Fruit fly (Drosophila melanogaster) whole organism, embryonic: ENCODE measurements around the gene RfC4.

Experiments
- B-H2 ChIP-seq: fragments of 200-800 bp; sonication (Bioruptor generic); optimal IDR thresholded peaks from 2 replicates; lab custom pipeline; 2018; ENCODE audit warnings: missing biosample characterization, mild to moderate bottlenecking, missing genetic modification characterization
- CG11723 ChIP-seq: fragments of 200-800 bp; sonication (Bioruptor generic); optimal IDR thresholded peaks from 2 replicates; lab custom pipeline; 2017; ENCODE audit warnings: missing biosample characterization, mild to moderate bottlenecking, missing genetic modification characterization
- CG12391 ChIP-seq: fragments of 200-800 bp; sonication (Bioruptor generic); optimal IDR thresholded peaks from 3 replicates; lab custom pipeline; 2018; ENCODE audit warnings: missing biosample characterization, mild to moderate bottlenecking, missing genetic modification characterization, moderate library complexity
- CG12769 ChIP-seq: fragments of 200-800 bp; sonication (Bioruptor generic); optimal IDR thresholded peaks from 2 replicates; lab custom pipeline; 2019; ENCODE audit warnings: missing biosample characterization, mild to moderate bottlenecking, missing genetic modification characterization, moderate library complexity
- CG12942 ChIP-seq: fragments of 200-800 bp; sonication (Bioruptor generic); optimal IDR thresholded peaks from 3 replicates; lab custom pipeline; 2016; ENCODE audit warnings: missing biosample characterization, missing genetic modification characterization
- CG13287 ChIP-seq: fragments of 200-800 bp; sonication (Bioruptor generic); IDR thresholded peaks from 2 replicates; pipeline ENCODE4 v1.3.6; 2022; ENCODE audit warnings: missing biosample characterization, missing genetic modification characterization; ENCODE audit not compliant: partially characterized antibody
- CG13894 ChIP-seq: fragments of 200-800 bp; sonication (Bioruptor generic); optimal IDR thresholded peaks from 3 replicates; lab custom pipeline; 2018; ENCODE audit warnings: missing biosample characterization, mild to moderate bottlenecking, missing genetic modification characterization, moderate library complexity
- CG17802 ChIP-seq: fragments of 200-800 bp; sonication (Bioruptor generic); optimal IDR thresholded peaks from 2 replicates; lab custom pipeline; 2018; ENCODE audit warnings: missing biosample characterization, mild to moderate bottlenecking, missing genetic modification characterization, moderate library complexity
- CG2202 ChIP-seq: fragments of 200-800 bp; sonication (Bioruptor generic); optimal IDR thresholded peaks from 2 replicates; lab custom pipeline; 2018; ENCODE audit warnings: missing biosample characterization, mild to moderate bottlenecking, missing genetic modification characterization
- CG2712 ChIP-seq: fragments of 200-800 bp; optimal IDR thresholded peaks from 3 replicates; lab custom pipeline; 2019; ENCODE audit warnings: missing biosample characterization, mild to moderate bottlenecking, missing genetic modification characterization, moderate library complexity
- CG33557 ChIP-seq: fragments of 200-800 bp; sonication (Bioruptor generic); optimal IDR thresholded peaks from 2 replicates; lab custom pipeline; 2019; ENCODE audit warnings: missing biosample characterization, mild to moderate bottlenecking, missing genetic modification characterization, moderate library complexity
- CG34224 ChIP-seq: fragments of 200-800 bp; sonication (Bioruptor generic); IDR thresholded peaks from 3 replicates; pipeline ENCODE4 v1.3.6; 2022; ENCODE audit warnings: missing biosample characterization, missing genetic modification characterization; ENCODE audit not compliant: partially characterized antibody
- CG3995 ChIP-seq: fragments of 200-800 bp; sonication (Bioruptor generic); optimal IDR thresholded peaks from 3 replicates; lab custom pipeline; 2016; ENCODE audit warnings: missing biosample characterization, missing genetic modification characterization
- CG4404 ChIP-seq: fragments of 200-800 bp; sonication (Bioruptor generic); IDR thresholded peaks from 2 replicates; pipeline ENCODE4 v1.3.6; 2022; ENCODE audit warnings: missing biosample characterization, missing genetic modification characterization
- CG8765 ChIP-seq: fragments of 200-800 bp; sonication (Bioruptor generic); IDR thresholded peaks from 2 replicates; pipeline ENCODE4 v1.3.6; 2022; ENCODE audit warnings: missing biosample characterization, missing genetic modification characterization
- CG8924 ChIP-seq: fragments of 200-800 bp; optimal IDR thresholded peaks from 3 replicates; lab custom pipeline; 2019; ENCODE audit warnings: missing biosample characterization, mild to moderate bottlenecking, missing genetic modification characterization, moderate library complexity
- CG9876 ChIP-seq: fragments of 200-800 bp; sonication (Bioruptor generic); optimal IDR thresholded peaks from 2 replicates; lab custom pipeline; 2016; ENCODE audit warnings: missing biosample characterization, missing genetic modification characterization
- Chrac-16 ChIP-seq: fragments of 200-800 bp; sonication (Bioruptor generic); optimal IDR thresholded peaks from 3 replicates; lab custom pipeline; 2016; ENCODE audit warnings: missing biosample characterization, missing genetic modification characterization
- Deaf1 ChIP-seq: fragments of 200-800 bp; optimal IDR thresholded peaks from 3 replicates; lab custom pipeline; 2019; ENCODE audit warnings: missing biosample characterization, mild to moderate bottlenecking, missing genetic modification characterization, moderate library complexity
- Med ChIP-seq: fragments of 200-800 bp; sonication (Bioruptor generic); peaks from one replicate; lab custom pipeline; 2016; ENCODE audit warnings: missing biosample characterization, missing genetic modification characterization, mild to moderate bottlenecking, inconsistent platforms, moderate library complexity
- Rfx ChIP-seq: fragments of 200-800 bp; sonication (Bioruptor generic); IDR thresholded peaks from 2 replicates; pipeline ENCODE4 v1.3.6; 2022; ENCODE audit warnings: missing biosample characterization, missing genetic modification characterization
- Trl ChIP-seq, 3 experiments: fragments of >200 bp in 2 of 3; fragments of 200-800 bp in 1 of 3; sonication (Bioruptor generic) in 1 of 3; optimal IDR thresholded peaks; 2 replicates in 1 of 3; 3 replicates in 2 of 3; lab custom pipeline; 2016 to 2017; ENCODE audit warnings: missing biosample characterization in 1 of 3, missing genetic modification characterization in 1 of 3
- Xbp1 ChIP-seq: fragments of 200-800 bp; sonication (Bioruptor generic); optimal IDR thresholded peaks from 3 replicates; lab custom pipeline; 2016; ENCODE audit warnings: missing biosample characterization, mild to moderate bottlenecking, missing genetic modification characterization
- ac ChIP-seq: fragments of 200-800 bp; sonication (Bioruptor generic); optimal IDR thresholded peaks from 3 replicates; lab custom pipeline; 2017; ENCODE audit warnings: missing biosample characterization, mild to moderate bottlenecking, missing genetic modification characterization
- ara ChIP-seq: fragments of 200-800 bp; sonication (Bioruptor generic); IDR thresholded peaks from 2 replicates; pipeline ENCODE4 v1.3.6; 2022; ENCODE audit warnings: missing biosample characterization, missing genetic modification characterization
- az2 ChIP-seq: fragments of 200-800 bp; sonication (Bioruptor generic); optimal IDR thresholded peaks from 3 replicates; lab custom pipeline; 2016; ENCODE audit warnings: missing biosample characterization, missing genetic modification characterization
- bab2 ChIP-seq: fragments of 200-800 bp; sonication (Bioruptor generic); optimal IDR thresholded peaks from 2 replicates; lab custom pipeline; 2016; ENCODE audit warnings: missing biosample characterization, missing genetic modification characterization
- bsh ChIP-seq, 2 experiments: fragments of 200-800 bp; sonication (Bioruptor generic); optimal IDR thresholded peaks; 2 replicates each; lab custom pipeline; 2017 to 2018; ENCODE audit warnings: mild to moderate bottlenecking in 2 of 2, missing biosample characterization in 2 of 2, missing genetic modification characterization in 2 of 2, moderate library complexity in 1 of 2
- chinmo ChIP-seq: fragments of 200-800 bp; sonication (Bioruptor generic); IDR thresholded peaks from 4 replicates; pipeline ENCODE4 v1.3.6; 2022; ENCODE audit warnings: missing biosample characterization, missing genetic modification characterization; ENCODE audit not compliant: partially characterized antibody
- crol ChIP-seq: fragments of 200-800 bp; sonication (Bioruptor generic); IDR thresholded peaks from 2 replicates; pipeline ENCODE4 v1.3.6; 2022; ENCODE audit warnings: missing biosample characterization, missing genetic modification characterization
- disco-r ChIP-seq: fragments of 200-800 bp; sonication (Bioruptor generic); optimal IDR thresholded peaks from 2 replicates; lab custom pipeline; 2016; ENCODE audit warnings: missing biosample characterization, missing genetic modification characterization
- eve ChIP-seq, 2 experiments: fragments of >200 bp; optimal IDR thresholded peaks; 2 replicates each; lab custom pipeline; 2017; ENCODE audit warnings: missing biosample characterization in 2 of 2, missing genetic modification characterization in 2 of 2
- fd102C ChIP-seq: fragments of 200-800 bp; sonication (Bioruptor generic); optimal IDR thresholded peaks from 2 replicates; lab custom pipeline; 2018; ENCODE audit warnings: missing biosample characterization, mild to moderate bottlenecking, missing genetic modification characterization, moderate library complexity
- gce ChIP-seq: fragments of 200-800 bp; sonication (Bioruptor generic); IDR thresholded peaks from 3 replicates; pipeline ENCODE4 v1.3.6; 2022; ENCODE audit warnings: missing biosample characterization, missing genetic modification characterization
- ham ChIP-seq: fragments of 200-800 bp; sonication (Bioruptor generic); IDR thresholded peaks from 2 replicates; pipeline ENCODE4 v1.3.6; 2022; ENCODE audit warnings: missing biosample characterization, missing genetic modification characterization
- lbe ChIP-seq: fragments of 200-800 bp; sonication (Bioruptor generic); optimal IDR thresholded peaks from 2 replicates; lab custom pipeline; 2016; ENCODE audit warnings: missing biosample characterization, mild to moderate bottlenecking, missing genetic modification characterization
- nmo ChIP-seq: fragments of 200-800 bp; sonication (Bioruptor generic); optimal IDR thresholded peaks from 2 replicates; lab custom pipeline; 2018; ENCODE audit warnings: missing biosample characterization, mild to moderate bottlenecking, missing genetic modification characterization, moderate library complexity
- nom ChIP-seq: fragments of 200-800 bp; sonication (Bioruptor generic); optimal IDR thresholded peaks from 2 replicates; lab custom pipeline; 2017; ENCODE audit warnings: missing biosample characterization, missing genetic modification characterization, mild to moderate bottlenecking, moderate library complexity, missing genetic modification reagents
- phol ChIP-seq: fragments of 200-800 bp; sonication (Bioruptor generic); optimal IDR thresholded peaks from 3 replicates; lab custom pipeline; 2018; ENCODE audit warnings: missing biosample characterization, mild to moderate bottlenecking, missing genetic modification characterization, moderate library complexity
- prd ChIP-seq, 3 experiments: fragments of >200 bp in 2 of 3; fragments of 200-800 bp in 1 of 3; sonication (Bioruptor generic) in 1 of 3; optimal IDR thresholded peaks in 2 of 3; IDR thresholded peaks in 1 of 3; 2 replicates in 2 of 3; 3 replicates in 1 of 3; pipeline versions ENCODE4 v1.3.6 to Lab custom; 2017 to 2022; ENCODE audit warnings: missing biosample characterization in 1 of 3, missing genetic modification characterization in 1 of 3
- sc ChIP-seq, 3 experiments: fragments of >200 bp in 2 of 3; fragments of 200-800 bp in 1 of 3; sonication (Bioruptor generic) in 1 of 3; optimal IDR thresholded peaks; 2 replicates in 2 of 3; 3 replicates in 1 of 3; lab custom pipeline; 2017; ENCODE audit warnings: mild to moderate bottlenecking in 1 of 3, missing biosample characterization in 1 of 3, missing genetic modification characterization in 1 of 3, missing genetic modification reagents in 1 of 3
- sens ChIP-seq: fragments of 200-800 bp; sonication (Bioruptor generic); peaks from one replicate; lab custom pipeline; 2016; ENCODE audit warnings: missing biosample characterization, missing genetic modification characterization
- vvl ChIP-seq: fragments of 200-800 bp; sonication (Bioruptor generic); IDR thresholded peaks from 2 replicates; pipeline ENCODE4 v1.3.6; 2022; ENCODE audit warnings: missing biosample characterization, missing genetic modification characterization

RfC4 gene

dm6 chr3L:4158361-4158760 lies 22.5 kb upstream of the RfC4 start (continued):
- TF ChIP-seq CG12942 (GFP tag; lab: Kevin White, UChicago) (no peak), CG11723 (GFP tag; lab: Kevin White, UChicago) (no peak), gce (GFP tag; lab: Robert Waterston, UW) (0 out of 3 replicates have a peak, but pooled peaks have one; percentile 30), ara (GFP tag; lab: Robert Waterston, UW) (peak; percentile 66; the same call in 1 of the 2 replicates), fd102C (GFP tag; lab: Kevin White, UChicago) (peak; percentile 53), sc (optimal IDR thresholded peaks at IDR 0.05; lab: Kevin White, UChicago) (no peak), sc (GFP tag; optimal IDR thresholded peaks at IDR 0.05; lab: Kevin White, UChicago) (peak; percentile 14), CG33557 (GFP tag; lab: Kevin White, UChicago) (peak; percentile 22), CG8924 (tag; lab: Kevin White, UChicago) (peak; percentile 15), CG8765 (GFP tag; lab: Robert Waterston, UW) (peak; percentile 66; the same call in 1 of the 2 replicates), az2 (GFP tag; lab: Kevin White, UChicago) (peak; percentile 11), lbe (GFP tag; lab: Kevin White, UChicago) (peak; percentile 18), CG2202 (tag; lab: Kevin White, UChicago) (peak; percentile 12), phol (tag; lab: Kevin White, UChicago) (peak; percentile 44), eve (GFP tag; optimal IDR thresholded peaks at IDR 0.05; lab: Kevin White, UChicago) (peak in 1 of 2 experiments; percentile 17), vvl (GFP tag; lab: Robert Waterston, UW) (peak; percentile 31; the same call in 1 of the 2 replicates), CG17802 (tag; lab: Kevin White, UChicago) (no peak), Xbp1 (GFP tag; lab: Kevin White, UChicago) (peak; percentile 19), nmo (GFP tag; lab: Kevin White, UChicago) (peak; percentile 38), prd (optimal IDR thresholded peaks at IDR 0.05; lab: Kevin White, UChicago) (no peak), prd (GFP tag; IDR thresholded peaks at IDR 0.05; lab: Robert Waterston, UW) (peak; percentile 87), CG4404 (peak; percentile 76), CG2712 (tag; lab: Kevin White, UChicago) (peak; percentile 72), bsh (GFP tag; optimal IDR thresholded peaks at IDR 0.05; lab: Kevin White, UChicago) (peak; percentile 23 to 47), ac (GFP tag; lab: Kevin White, UChicago) (peak; percentile 39)

dm6 chr3L:4157852-4158251 lies 22.0 kb upstream of the RfC4 start:
- TF ChIP-seq crol (GFP tag; lab: Robert Waterston, UW) (peak; percentile 78), vvl (GFP tag; lab: Robert Waterston, UW) (peak; percentile 19; the same call in 1 of the 2 replicates), prd (optimal IDR thresholded peaks at IDR 0.05; lab: Kevin White, UChicago) (no peak), prd (GFP tag; IDR thresholded peaks at IDR 0.05; lab: Robert Waterston, UW) (no peak), B-H2 (no peak)

- TF ChIP-seq bab2 (GFP tag; lab: Kevin White, UChicago) (no peak), disco-r (GFP tag; lab: Kevin White, UChicago) (no peak), CG3995 (GFP tag; lab: Kevin White, UChicago) (peak; percentile 28), ham (GFP tag; lab: Robert Waterston, UW) (0 out of 2 replicates have a peak, but pooled peaks have one; percentile 31), CG13287 (GFP tag; lab: Robert Waterston, UW) (peak; percentile 12; the same call in 1 of the 2 replicates), CG13894 (tag; lab: Kevin White, UChicago) (peak; percentile 50), CG9876 (GFP tag; lab: Kevin White, UChicago) (no peak), CG12391 (no peak), chinmo (GFP tag; lab: Robert Waterston, UW) (peak; percentile 76; the same call in 3 of the 4 replicates), nom (GFP tag; lab: Kevin White, UChicago) (peak; percentile 38), CG12769 (tag; lab: Kevin White, UChicago) (peak; percentile 67), Rfx (peak; percentile 36; the same call in 1 of the 2 replicates), Chrac-16 (GFP tag; lab: Kevin White, UChicago) (no peak), sens (peak; percentile 4), vvl (GFP tag; lab: Robert Waterston, UW) (0 out of 2 replicates have a peak, but pooled peaks have one; percentile 21), Med (peak; percentile 73), Trl (optimal IDR thresholded peaks at IDR 0.05; lab: Kevin White, UChicago) (peak; percentile 18 to 32), Trl (GFP tag; optimal IDR thresholded peaks at IDR 0.05; lab: Kevin White, UChicago) (no peak), CG34224 (GFP tag; lab: Robert Waterston, UW) (0 out of 3 replicates have a peak, but pooled peaks have one; percentile 17), Deaf1 (tag; lab: Kevin White, UChicago) (peak; percentile 92)
Observed at dm6 chr3L:4148406-4148975, 12.7 kb upstream of the RfC4 start, which contains the start of gene CG1299. Gene CG1299, plus strand, starts transcription at chr3L:4148696.
